Fruit fly (Drosophila melanogaster) whole organism, embryonic: ENCODE measurements around the gene CG8312.

Experiments
- Asciz ChIP-seq: fragments of 200-800 bp; sonication (Bioruptor generic); optimal IDR thresholded peaks from 2 replicates; lab custom pipeline; 2017; ENCODE audit warnings: missing biosample characterization, mild to moderate bottlenecking, missing genetic modification characterization, missing genetic modification reagents
- B-H2 ChIP-seq: fragments of 200-800 bp; sonication (Bioruptor generic); optimal IDR thresholded peaks from 2 replicates; lab custom pipeline; 2018; ENCODE audit warnings: missing biosample characterization, mild to moderate bottlenecking, missing genetic modification characterization
- Bdp1 ChIP-seq: fragments of 200-800 bp; sonication (Bioruptor generic); optimal IDR thresholded peaks from 3 replicates; lab custom pipeline; 2016; ENCODE audit warnings: missing biosample characterization, missing genetic modification characterization
- Blimp-1 ChIP-seq: fragments of 200-800 bp; sonication (Bioruptor generic); optimal IDR thresholded peaks from 3 replicates; lab custom pipeline; 2018; ENCODE audit warnings: missing biosample characterization, missing genetic modification characterization, mild to moderate bottlenecking, moderate library complexity, missing genetic modification reagents
- BtbVII ChIP-seq: fragments of 200-800 bp; sonication (Bioruptor generic); optimal IDR thresholded peaks from 3 replicates; lab custom pipeline; 2017; ENCODE audit warnings: missing biosample characterization, mild to moderate bottlenecking, missing genetic modification characterization
- CG10462 ChIP-seq: fragments of 200-800 bp; sonication (Bioruptor generic); optimal IDR thresholded peaks from 2 replicates; lab custom pipeline; 2016; ENCODE audit warnings: missing biosample characterization, missing genetic modification characterization
- CG12155 ChIP-seq: fragments of 200-800 bp; sonication (Bioruptor generic); optimal IDR thresholded peaks from 3 replicates; lab custom pipeline; 2016; ENCODE audit warnings: missing biosample characterization, missing genetic modification characterization
- CG13424 ChIP-seq: fragments of 200-800 bp; sonication (Bioruptor generic); optimal IDR thresholded peaks from 2 replicates; lab custom pipeline; 2019; ENCODE audit warnings: missing biosample characterization, mild to moderate bottlenecking, missing genetic modification characterization, moderate library complexity
- CG15479 ChIP-seq: fragments of 200-800 bp; sonication (Bioruptor generic); optimal IDR thresholded peaks from 3 replicates; lab custom pipeline; 2019; ENCODE audit warnings: missing biosample characterization, mild to moderate bottlenecking, missing genetic modification characterization, moderate library complexity
- CG17385 ChIP-seq: fragments of 200-800 bp; sonication (Bioruptor generic); optimal IDR thresholded peaks from 3 replicates; lab custom pipeline; 2018; ENCODE audit warnings: missing biosample characterization, mild to moderate bottlenecking, missing genetic modification characterization
- CG17568 ChIP-seq: fragments of 200-800 bp; sonication (Bioruptor generic); optimal IDR thresholded peaks from 2 replicates; lab custom pipeline; 2018; ENCODE audit warnings: missing biosample characterization, mild to moderate bottlenecking, missing genetic modification characterization, moderate library complexity
- CG18764 ChIP-seq: fragments of 200-800 bp; sonication (Bioruptor generic); optimal IDR thresholded peaks from 3 replicates; lab custom pipeline; 2016; ENCODE audit warnings: missing biosample characterization, missing genetic modification characterization
- CG2875 ChIP-seq: fragments of 200-800 bp; sonication (Bioruptor generic); optimal IDR thresholded peaks from 2 replicates; lab custom pipeline; 2017; ENCODE audit warnings: missing biosample characterization, mild to moderate bottlenecking, missing genetic modification characterization, missing genetic modification reagents
- CG31388 ChIP-seq: fragments of 200-800 bp; sonication (Bioruptor generic); optimal IDR thresholded peaks from 2 replicates; lab custom pipeline; 2016; ENCODE audit warnings: missing biosample characterization, missing genetic modification characterization
- CG6254 ChIP-seq: fragments of 200-800 bp; sonication (Bioruptor generic); optimal IDR thresholded peaks from 3 replicates; lab custom pipeline; 2017; ENCODE audit warnings: mild to moderate bottlenecking, missing biosample characterization, missing genetic modification reagents, missing genetic modification characterization
- CG6683 ChIP-seq: fragments of 200-800 bp; sonication (Bioruptor generic); optimal IDR thresholded peaks from 2 replicates; lab custom pipeline; 2017; ENCODE audit warnings: missing biosample characterization, mild to moderate bottlenecking, missing genetic modification characterization, missing genetic modification reagents
- CG6813 ChIP-seq: fragments of 200-800 bp; sonication (Bioruptor generic); optimal IDR thresholded peaks from 2 replicates; lab custom pipeline; 2017; ENCODE audit warnings: missing biosample characterization, missing genetic modification characterization, mild to moderate bottlenecking, moderate library complexity, missing genetic modification reagents
- CG8290 ChIP-seq, 3 experiments: fragments of 200-800 bp; sonication (Bioruptor generic); optimal IDR thresholded peaks; 2 replicates each; lab custom pipeline; 2016 to 2019; ENCODE audit warnings: missing biosample characterization in 3 of 3, missing genetic modification characterization in 3 of 3, mild to moderate bottlenecking in 2 of 3, moderate library complexity in 1 of 3
- GATAe ChIP-seq: fragments of 200-800 bp; sonication (Bioruptor generic); conservative IDR thresholded peaks from 2 replicates; pipeline ENCODE4 v1.3.6; 2022; ENCODE audit warnings: missing biosample characterization, missing genetic modification characterization
- HLHmδ ChIP-seq: fragments of 200-800 bp; sonication (Bioruptor generic); optimal IDR thresholded peaks from 2 replicates; lab custom pipeline; 2018; ENCODE audit warnings: missing biosample characterization, mild to moderate bottlenecking, missing genetic modification characterization, moderate library complexity
- Hmx ChIP-seq: fragments of 200-800 bp; sonication (Bioruptor generic); optimal IDR thresholded peaks from 2 replicates; lab custom pipeline; 2016; ENCODE audit warnings: missing biosample characterization, missing genetic modification characterization
- Hr78 ChIP-seq, 2 experiments: fragments of 200-800 bp in 1 of 2; fragments of >200 bp in 1 of 2; sonication (Bioruptor generic) in 1 of 2; optimal IDR thresholded peaks; 2 replicates each; lab custom pipeline; 2017 to 2019; ENCODE audit warnings: missing biosample characterization in 2 of 2, missing genetic modification characterization in 2 of 2, mild to moderate bottlenecking in 1 of 2, moderate library complexity in 1 of 2
- Lim3 ChIP-seq: fragments of 200-800 bp; sonication (Bioruptor generic); IDR thresholded peaks from 2 replicates; pipeline ENCODE4 v1.3.6; 2022; ENCODE audit warnings: missing biosample characterization, missing genetic modification characterization
- NC2α ChIP-seq: fragments of 200-800 bp; sonication (Bioruptor generic); optimal IDR thresholded peaks from 2 replicates; lab custom pipeline; 2016; ENCODE audit warnings: missing biosample characterization, missing genetic modification characterization
- Rx ChIP-seq: fragments of 200-800 bp; sonication (Bioruptor generic); IDR thresholded peaks from 2 replicates; pipeline ENCODE4 v1.3.6; 2022; ENCODE audit warnings: missing biosample characterization, missing genetic modification characterization
- Sin3A ChIP-seq: fragments of >200 bp; optimal IDR thresholded peaks from 2 replicates; lab custom pipeline; 2018
- Trl ChIP-seq, 3 experiments: fragments of >200 bp in 2 of 3; fragments of 200-800 bp in 1 of 3; sonication (Bioruptor generic) in 1 of 3; optimal IDR thresholded peaks; 2 replicates in 1 of 3; 3 replicates in 2 of 3; lab custom pipeline; 2016 to 2017; ENCODE audit warnings: missing biosample characterization in 1 of 3, missing genetic modification characterization in 1 of 3
- Xbp1 ChIP-seq: fragments of 200-800 bp; sonication (Bioruptor generic); optimal IDR thresholded peaks from 3 replicates; lab custom pipeline; 2016; ENCODE audit warnings: missing biosample characterization, mild to moderate bottlenecking, missing genetic modification characterization
- bab2 ChIP-seq: fragments of 200-800 bp; sonication (Bioruptor generic); optimal IDR thresholded peaks from 2 replicates; lab custom pipeline; 2016; ENCODE audit warnings: missing biosample characterization, missing genetic modification characterization
- cad ChIP-seq: fragments of >200 bp; optimal IDR thresholded peaks from 2 replicates; lab custom pipeline; 2017; ENCODE audit warnings: missing biosample characterization, missing genetic modification characterization
- cg ChIP-seq: fragments of 200-800 bp; sonication (Bioruptor generic); optimal IDR thresholded peaks from 3 replicates; lab custom pipeline; 2019; ENCODE audit warnings: missing biosample characterization, mild to moderate bottlenecking, missing genetic modification characterization, moderate library complexity
- corto ChIP-seq: fragments of 200-800 bp; sonication (Bioruptor generic); optimal IDR thresholded peaks from 2 replicates; lab custom pipeline; 2016; ENCODE audit warnings: missing biosample characterization, mild to moderate bottlenecking, missing genetic modification characterization, moderate library complexity
- dmrt99B ChIP-seq: fragments of 200-800 bp; sonication (Bioruptor generic); optimal IDR thresholded peaks from 2 replicates; lab custom pipeline; 2018; ENCODE audit warnings: missing biosample characterization, mild to moderate bottlenecking, missing genetic modification characterization, moderate library complexity
- fru ChIP-seq: fragments of >200 bp; optimal IDR thresholded peaks from 2 replicates; lab custom pipeline; 2017
- ftz-f1 ChIP-seq: fragments of 200-800 bp; sonication (Bioruptor generic); optimal IDR thresholded peaks from 2 replicates; lab custom pipeline; 2016; ENCODE audit warnings: missing biosample characterization, missing genetic modification characterization
- gcm ChIP-seq: fragments of 200-800 bp; sonication (Bioruptor generic); optimal IDR thresholded peaks from 2 replicates; lab custom pipeline; 2019; ENCODE audit warnings: missing biosample characterization, mild to moderate bottlenecking, missing genetic modification characterization, moderate library complexity
- grn ChIP-seq: fragments of 200-800 bp; sonication (Bioruptor generic); optimal IDR thresholded peaks from 3 replicates; lab custom pipeline; 2017; ENCODE audit warnings: missing biosample characterization, missing genetic modification characterization
- hb ChIP-seq: fragments of 200-800 bp; sonication (Bioruptor generic); IDR thresholded peaks from 3 replicates; pipeline ENCODE4 v1.3.6; 2022; ENCODE audit warnings: missing biosample characterization, missing genetic modification characterization; ENCODE audit not compliant: partially characterized antibody
- mam ChIP-seq: fragments of 200-800 bp; sonication (Bioruptor generic); optimal IDR thresholded peaks from 3 replicates; lab custom pipeline; 2016; ENCODE audit warnings: missing biosample characterization, missing genetic modification characterization
- odd ChIP-seq: fragments of 200-800 bp; sonication (Bioruptor generic); optimal IDR thresholded peaks from 2 replicates; lab custom pipeline; 2017; ENCODE audit warnings: missing biosample characterization, mild to moderate bottlenecking, missing genetic modification characterization
- onecut ChIP-seq: fragments of 200-800 bp; sonication (Bioruptor generic); IDR thresholded peaks from 2 replicates; pipeline ENCODE4 v1.3.6; 2022; ENCODE audit warnings: missing biosample characterization, missing genetic modification characterization
- sc ChIP-seq, 3 experiments: fragments of >200 bp in 2 of 3; fragments of 200-800 bp in 1 of 3; sonication (Bioruptor generic) in 1 of 3; optimal IDR thresholded peaks; 2 replicates in 2 of 3; 3 replicates in 1 of 3; lab custom pipeline; 2017; ENCODE audit warnings: mild to moderate bottlenecking in 1 of 3, missing biosample characterization in 1 of 3, missing genetic modification characterization in 1 of 3, missing genetic modification reagents in 1 of 3
- sug ChIP-seq: fragments of 200-800 bp; optimal IDR thresholded peaks from 2 replicates; lab custom pipeline; 2019; ENCODE audit warnings: missing biosample characterization, mild to moderate bottlenecking, missing genetic modification characterization, moderate library complexity
- tap ChIP-seq: fragments of 200-800 bp; optimal IDR thresholded peaks from 3 replicates; lab custom pipeline; 2019; ENCODE audit warnings: missing biosample characterization, mild to moderate bottlenecking, missing genetic modification characterization, moderate library complexity
- twi ChIP-seq: fragments of 200-800 bp; optimal IDR thresholded peaks from 2 replicates; lab custom pipeline; 2019; ENCODE audit warnings: missing biosample characterization, mild to moderate bottlenecking, missing genetic modification characterization, moderate library complexity
- wek ChIP-seq: fragments of 200-800 bp; sonication (Bioruptor generic); optimal IDR thresholded peaks from 3 replicates; lab custom pipeline; 2018; ENCODE audit warnings: missing biosample characterization, mild to moderate bottlenecking, missing genetic modification characterization, moderate library complexity
- z ChIP-seq: fragments of 200-800 bp; sonication (Bioruptor generic); IDR thresholded peaks from 3 replicates; pipeline ENCODE4 v1.3.6; 2022; ENCODE audit warnings: missing biosample characterization, missing genetic modification characterization
- zf30C ChIP-seq: fragments of 200-800 bp; sonication (Bioruptor generic); optimal IDR thresholded peaks from 3 replicates; lab custom pipeline; 2018; ENCODE audit warnings: missing biosample characterization, mild to moderate bottlenecking, missing genetic modification characterization
- zfh1 ChIP-seq: fragments of 200-800 bp; sonication (Bioruptor generic); IDR thresholded peaks from 3 replicates; pipeline ENCODE4 v1.3.6; 2022; ENCODE audit warnings: missing biosample characterization, missing genetic modification characterization

The CG8312 gene

DNA sequence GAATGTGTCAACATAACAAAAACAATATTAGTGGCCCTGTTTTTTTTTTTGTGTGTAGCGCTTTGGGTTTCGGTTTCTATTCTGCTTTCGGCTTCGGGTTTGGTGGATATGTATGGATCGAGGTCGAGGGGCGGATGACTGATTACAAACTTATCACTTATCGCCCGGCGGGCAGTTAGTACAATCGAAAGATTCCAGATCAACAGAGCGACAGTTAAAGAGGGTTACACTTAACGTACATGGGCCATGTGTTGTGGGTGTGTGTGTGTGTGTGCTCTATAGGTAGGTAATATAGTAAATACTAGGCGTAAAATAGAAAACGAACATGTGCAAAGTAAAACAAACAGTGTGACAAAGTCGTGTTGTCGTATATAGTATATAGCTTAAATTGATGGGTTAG lies 42.3 kb upstream of the CG8312 start (continued):
- TF ChIP-seq mam (GFP tag; lab: Kevin White, UChicago) (no peak), CG6813 (GFP tag; lab: Kevin White, UChicago) (peak; percentile 10), CG10462 (GFP tag; lab: Kevin White, UChicago) (no peak), HLHmδ (GFP tag; lab: Kevin White, UChicago) (no peak), CG15479 (peak; percentile 18), Hmx (GFP tag; lab: Kevin White, UChicago) (no peak), wek (GFP tag; lab: Kevin White, UChicago) (peak; percentile 15), zf30C (peak; percentile 32), CG17568 (GFP tag; lab: Kevin White, UChicago) (no peak), gcm (GFP tag; lab: Kevin White, UChicago) (no peak), Lim3 (GFP tag; lab: Robert Waterston, UW) (no peak), grn (GFP tag; lab: Kevin White, UChicago) (peak; percentile 93), zfh1 (GFP tag; lab: Robert Waterston, UW) (no peak), z (no peak), Xbp1 (GFP tag; lab: Kevin White, UChicago) (no peak), sc (optimal IDR thresholded peaks at IDR 0.05; lab: Kevin White, UChicago) (no peak), sc (GFP tag; optimal IDR thresholded peaks at IDR 0.05; lab: Kevin White, UChicago) (no peak), BtbVII (GFP tag; lab: Kevin White, UChicago) (no peak), fru (lab: Kevin White, UChicago) (no peak), sug (peak; percentile 41), hb (no peak), CG8290 (GFP tag; optimal IDR thresholded peaks at IDR 0.05; lab: Kevin White, UChicago) (no peak), CG8290 (tag; optimal IDR thresholded peaks at IDR 0.05; lab: Kevin White, UChicago) (peak in 1 of 2 experiments; percentile 10), ftz-f1 (peak; percentile 58), dmrt99B (no peak), Sin3A (lab: Kevin White, UChicago) (no peak), twi (peak; percentile 70), GATAe (GFP tag; lab: Robert Waterston, UW) (peak; percentile 80), cg (GFP tag; lab: Kevin White, UChicago) (peak; percentile 40)

DNA sequence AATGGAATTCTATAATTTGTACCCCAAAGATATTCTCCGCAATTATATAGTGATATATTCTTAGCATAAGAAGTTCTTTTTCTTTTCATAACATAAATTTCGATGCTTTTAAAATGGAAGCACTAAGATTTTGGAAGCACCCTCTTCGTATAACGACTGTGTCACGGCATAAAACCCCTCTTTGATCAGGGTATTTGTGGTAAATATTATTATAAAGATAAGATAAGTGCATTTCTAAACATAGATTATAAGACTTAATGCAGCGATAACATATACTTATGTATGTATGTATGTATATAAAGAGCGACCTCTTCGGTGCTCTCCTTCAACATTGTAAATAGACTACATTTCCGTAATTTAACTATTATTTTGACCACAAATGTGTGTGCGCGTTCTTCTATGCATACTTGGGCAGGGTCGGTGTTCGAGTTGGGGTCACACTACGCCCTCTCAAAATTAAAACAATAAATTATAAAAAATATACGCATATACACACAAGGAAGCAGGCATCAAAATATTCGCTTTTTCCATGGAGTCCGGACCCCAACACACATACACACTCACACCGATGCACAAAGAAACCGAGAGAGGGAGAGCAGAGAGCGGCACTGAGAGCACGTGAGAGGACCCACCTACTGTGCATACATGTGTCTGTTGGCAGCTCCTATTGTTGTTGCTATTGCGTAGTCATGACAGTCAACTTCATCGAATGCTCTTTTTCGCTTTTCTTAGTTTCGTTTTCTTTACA lies 40.7 kb upstream of the CG8312 start:
- TF ChIP-seq Trl (optimal IDR thresholded peaks at IDR 0.05; lab: Kevin White, UChicago) (peak; percentile 99 to 100), Trl (GFP tag; optimal IDR thresholded peaks at IDR 0.05; lab: Kevin White, UChicago) (peak; percentile 66), CG18764 (GFP tag; lab: Kevin White, UChicago) (no peak), CG12155 (no peak), Blimp-1 (GFP tag; lab: Kevin White, UChicago) (peak; percentile 8), CG17385 (GFP tag; lab: Kevin White, UChicago) (peak; percentile 18), onecut (GFP tag; lab: Robert Waterston, UW) (peak; percentile 4), CG2875 (peak; percentile 12), HLHmδ (GFP tag; lab: Kevin White, UChicago) (peak; percentile 41), CG6683 (GFP tag; lab: Kevin White, UChicago) (peak; percentile 19), B-H2 (GFP tag; lab: Kevin White, UChicago) (peak; percentile 45), CG6254 (peak; percentile 26), corto (GFP tag; lab: Kevin White, UChicago) (peak; percentile 42), cad (GFP tag; lab: Kevin White, UChicago) (peak; percentile 24), tap (tag; lab: Kevin White, UChicago) (peak; percentile 1), bab2 (GFP tag; lab: Kevin White, UChicago) (no peak), NC2α (GFP tag; lab: Kevin White, UChicago) (no peak), odd (peak; percentile 6), Hr78 (GFP tag; optimal IDR thresholded peaks at IDR 0.05; lab: Kevin White, UChicago) (peak in 1 of 2 experiments; percentile 80), Rx (GFP tag; lab: Robert Waterston, UW) (no peak), CG13424 (peak; percentile 31), Bdp1 (GFP tag; lab: Kevin White, UChicago) (no peak), CG31388 (GFP tag; lab: Kevin White, UChicago) (no peak), Asciz (GFP tag; lab: Kevin White, UChicago) (peak; percentile 62)
